Fruit fly (Drosophila melanogaster): Measurements from ENCODE around the gene CG3817.

- TF ChIP-seq CG43689 (GFP tag; IDR thresholded peaks at IDR 0.05) (no peak), Sox102F (GFP tag; optimal IDR thresholded peaks at IDR 0.05) (no peak), CG10565 (GFP tag; optimal IDR thresholded peaks at IDR 0.05) (no peak), CG2202 (tag; optimal IDR thresholded peaks at IDR 0.05) (no peak), CG3838 (GFP tag; optimal IDR thresholded peaks at IDR 0.05) (no peak), salm (tag; optimal IDR thresholded peaks at IDR 0.05) (no peak), CG11696 (GFP tag; IDR thresholded peaks at IDR 0.05) (no peak), shn (GFP tag; optimal IDR thresholded peaks at IDR 0.05) (no peak), HLHmδ (GFP tag; optimal IDR thresholded peaks at IDR 0.05) (no peak), crc (GFP tag; optimal IDR thresholded peaks at IDR 0.05) (no peak)
These were observed 22.6 kb upstream of the CG3817 start for dm6 chr3R:14875965-14876331.
